Worm (Caenorhabditis elegans): Measurements from ENCODE around the gene dhhc-8.

Gene dhhc-8

DNA sequence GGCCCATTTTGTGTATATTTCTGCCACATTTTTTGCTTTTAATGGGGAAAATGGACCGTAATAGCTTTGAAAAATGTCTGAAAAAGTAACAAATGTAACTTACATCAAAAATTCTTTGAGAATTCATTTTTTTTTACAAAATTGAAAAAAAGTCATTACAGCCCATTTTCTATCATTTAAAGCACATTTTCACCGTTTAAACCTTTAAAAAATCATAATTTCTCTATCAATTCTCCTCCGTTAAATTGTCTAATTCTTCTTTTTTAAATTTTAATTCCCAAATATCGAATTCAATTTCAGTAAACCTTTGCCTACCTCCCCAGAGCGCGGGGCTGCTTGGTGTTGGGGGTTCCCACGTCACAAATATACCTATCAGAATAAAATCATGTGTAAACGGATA is at the start of gene dhhc-8:
Gene dhhc-8, plus strand, starts transcription at position 301 of the 400 bp plus-strand sequence.
- no peak for TF ChIP-seq lin-11 (tag; optimal IDR thresholded peaks at IDR 0.05)
- no peak for TF ChIP-seq zag-1 (tag; optimal IDR thresholded peaks at IDR 0.05)
- no peak for TF ChIP-seq mbf-1 (tag; optimal IDR thresholded peaks at IDR 0.05)
- TF ChIP-seq nhr-21 (tag; optimal IDR thresholded peaks at IDR 0.05) = no peak
- no peak for TF ChIP-seq ztf-1 (GFP tag; conservative IDR thresholded peaks at IDR 0.05)
- no peak for TF ChIP-seq nhr-12 (tag; optimal IDR thresholded peaks at IDR 0.05)
- TF ChIP-seq nhr-6 (tag; optimal IDR thresholded peaks at IDR 0.05) = no peak
- TF ChIP-seq skn-1 (tag; optimal IDR thresholded peaks at IDR 0.05) = no peak
- TF ChIP-seq blmp-1 (tag; optimal IDR thresholded peaks at IDR 0.05; ENCODE audit: insufficient read depth) = no peak
- TF ChIP-seq nhr-10 (tag; optimal IDR thresholded peaks at IDR 0.05) = no peak
- no peak for TF ChIP-seq sem-4 (tag; optimal IDR thresholded peaks at IDR 0.05)
- TF ChIP-seq aly-2 (tag; optimal IDR thresholded peaks at IDR 0.05) = no peak
- no peak for TF ChIP-seq peb-1 (tag; optimal IDR thresholded peaks at IDR 0.05)
- no peak for TF ChIP-seq gmeb-1 (tag; optimal IDR thresholded peaks at IDR 0.05)
- TF ChIP-seq F13H6.1 (tag; optimal IDR thresholded peaks at IDR 0.05) = no peak
- TF ChIP-seq nhr-129 (tag; optimal IDR thresholded peaks at IDR 0.05) = no peak
- TF ChIP-seq nhr-77 (tag; optimal IDR thresholded peaks at IDR 0.05) = no peak
- TF ChIP-seq ztf-11 (tag; optimal IDR thresholded peaks at IDR 0.05) = no peak
- no peak for TF ChIP-seq dmd-4 (tag; optimal IDR thresholded peaks at IDR 0.05)
- no peak for TF ChIP-seq elt-1 (tag; optimal IDR thresholded peaks at IDR 0.05)

ce11 chrIII:13058140-13058539 is 49.3 kb upstream of the dhhc-8 start:
- peak; percentile 74 for TF ChIP-seq unc-55 (GFP tag; optimal IDR thresholded peaks at IDR 0.05)
- TF ChIP-seq alr-1 (tag; optimal IDR thresholded peaks at IDR 0.05) = no peak
- no peak for TF ChIP-seq nhr-77 (tag; optimal IDR thresholded peaks at IDR 0.05)

DNA sequence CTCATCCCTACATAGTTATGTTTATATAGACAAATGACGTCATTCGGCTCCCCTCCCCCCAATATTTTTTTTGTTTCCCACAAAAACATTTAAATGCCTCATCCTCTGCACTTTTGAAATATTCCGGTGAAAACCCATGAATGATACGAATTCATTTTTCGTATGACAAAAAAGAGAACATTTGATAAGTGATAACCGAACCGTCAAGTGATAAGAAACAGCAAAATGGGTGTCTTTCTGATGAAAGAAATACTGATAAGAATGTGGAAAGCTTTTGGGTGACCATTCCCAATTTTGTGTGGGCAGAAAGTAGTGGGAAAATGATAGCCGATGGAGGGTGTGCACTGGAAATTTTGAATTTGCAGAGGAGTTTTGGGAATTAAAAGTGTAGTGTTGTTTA is 48.1 kb upstream of the dhhc-8 start:
- TF ChIP-seq nhr-23 (tag; optimal IDR thresholded peaks at IDR 0.05) (no peak), F13H6.1 (tag; optimal IDR thresholded peaks at IDR 0.05) (peak; percentile 20), gmeb-1 (tag; optimal IDR thresholded peaks at IDR 0.05) (no peak), lsy-2 (tag; optimal IDR thresholded peaks at IDR 0.05) (peak in 1 of 2 experiments; percentile 31), skn-1 (tag; optimal IDR thresholded peaks at IDR 0.05) (peak; percentile 58), lin-39 (tag; optimal IDR thresholded peaks at IDR 0.05) (no peak), elt-1 (tag; optimal IDR thresholded peaks at IDR 0.05) (no peak), mab-5 (tag; optimal IDR thresholded peaks at IDR 0.05) (no peak), fos-1 (tag; optimal IDR thresholded peaks at IDR 0.05) (peak; percentile 99), ama-1 (optimal IDR thresholded peaks at IDR 0.05) (no peak), alr-1 (tag; optimal IDR thresholded peaks at IDR 0.05) (no peak), sem-4 (tag; optimal IDR thresholded peaks at IDR 0.05) (no peak), sma-9 (GFP tag; optimal IDR thresholded peaks at IDR 0.05) (peak; percentile 73), sma-9 (tag; optimal IDR thresholded peaks at IDR 0.05) (no peak), unc-39 (tag; optimal IDR thresholded peaks at IDR 0.05) (no peak), nhr-25 (tag; optimal IDR thresholded peaks at IDR 0.05) (no peak), mdl-1 (tag; optimal IDR thresholded peaks at IDR 0.05) (no peak), nhr-12 (tag; optimal IDR thresholded peaks at IDR 0.05) (no peak), elt-3 (tag; optimal IDR thresholded peaks at IDR 0.05) (no peak), Y55F3AM.14 (GFP tag; optimal IDR thresholded peaks at IDR 0.05) (no peak), snpc-4 (tag; optimal IDR thresholded peaks at IDR 0.05) (no peak), crh-2 (tag; optimal IDR thresholded peaks at IDR 0.05) (peak; percentile 54), C34F6.9 (tag; optimal IDR thresholded peaks at IDR 0.05) (peak; percentile 10), egl-27 (tag; optimal IDR thresholded peaks at IDR 0.05) (no peak)

ce11 chrIII:13061136-13061535 is 46.3 kb upstream of the dhhc-8 start:
- TF ChIP-seq nhr-23 (tag; optimal IDR thresholded peaks at IDR 0.05) = no peak
- peak; percentile 98 for TF ChIP-seq crh-2 (tag; optimal IDR thresholded peaks at IDR 0.05)
- peak; percentile 96 for TF ChIP-seq ztf-4 (tag; optimal IDR thresholded peaks at IDR 0.05)
- peak; percentile 54 for TF ChIP-seq nhr-237 (tag; optimal IDR thresholded peaks at IDR 0.05)
- TF ChIP-seq lin-11 (tag; optimal IDR thresholded peaks at IDR 0.05) = peak; percentile 68
- peak; percentile 97 for TF ChIP-seq nhr-25 (tag; optimal IDR thresholded peaks at IDR 0.05)
- no peak for TF ChIP-seq ztf-1 (GFP tag; conservative IDR thresholded peaks at IDR 0.05)
- TF ChIP-seq mab-5 (tag; optimal IDR thresholded peaks at IDR 0.05) = peak; percentile 95
- peak; percentile 47 for TF ChIP-seq ZK546.5 (tag; optimal IDR thresholded peaks at IDR 0.05)
- peak; percentile 87 for TF ChIP-seq fos-1 (tag; optimal IDR thresholded peaks at IDR 0.05)
- TF ChIP-seq Y55F3AM.14 (GFP tag; optimal IDR thresholded peaks at IDR 0.05) = no peak
- TF ChIP-seq elt-3 (tag; optimal IDR thresholded peaks at IDR 0.05) = no peak
- TF ChIP-seq sma-9 (GFP tag; optimal IDR thresholded peaks at IDR 0.05) = peak; percentile 99
- peak; percentile 57 for TF ChIP-seq sma-9 (tag; optimal IDR thresholded peaks at IDR 0.05)
- no peak for TF ChIP-seq mbf-1 (tag; optimal IDR thresholded peaks at IDR 0.05)
- TF ChIP-seq aly-2 (tag; optimal IDR thresholded peaks at IDR 0.05) = no peak
- TF ChIP-seq C34F6.9 (tag; optimal IDR thresholded peaks at IDR 0.05) = peak; percentile 99
- peak; percentile 96 for TF ChIP-seq unc-55 (GFP tag; optimal IDR thresholded peaks at IDR 0.05)
- peak; percentile 3 for TF ChIP-seq ztf-11 (tag; optimal IDR thresholded peaks at IDR 0.05)
- TF ChIP-seq skn-1 (tag; optimal IDR thresholded peaks at IDR 0.05) = peak; percentile 13
- TF ChIP-seq zag-1 (tag; optimal IDR thresholded peaks at IDR 0.05) = peak; percentile 91
- peak; percentile 57 for TF ChIP-seq nhr-10 (tag; optimal IDR thresholded peaks at IDR 0.05)
- peak; percentile 99 for TF ChIP-seq sem-4 (tag; optimal IDR thresholded peaks at IDR 0.05)
- peak; percentile 64 for TF ChIP-seq blmp-1 (tag; optimal IDR thresholded peaks at IDR 0.05; ENCODE audit: insufficient read depth)
- TF ChIP-seq dmd-4 (tag; optimal IDR thresholded peaks at IDR 0.05) = no peak
- peak; percentile 88 to 96 for TF ChIP-seq lsy-2 (tag; optimal IDR thresholded peaks at IDR 0.05)
- peak; percentile 80 to 88 for TF ChIP-seq mdl-1 (tag; optimal IDR thresholded peaks at IDR 0.05)
- TF ChIP-seq unc-39 (tag; optimal IDR thresholded peaks at IDR 0.05) = no peak
- peak; percentile 55 for TF ChIP-seq ceh-16 (tag; optimal IDR thresholded peaks at IDR 0.05)
- peak; percentile 19 for TF ChIP-seq nhr-77 (tag; optimal IDR thresholded peaks at IDR 0.05)
- peak; percentile 30 for TF ChIP-seq alr-1 (tag; optimal IDR thresholded peaks at IDR 0.05)
- TF ChIP-seq elt-1 (tag; optimal IDR thresholded peaks at IDR 0.05) = no peak
- peak; percentile 35 for TF ChIP-seq ceh-82 (tag; optimal IDR thresholded peaks at IDR 0.05)
